Worm (Caenorhabditis elegans) whole organism, midembryonic: ENCODE measurements around the gene slc-25A26.

ENCODE experiments used
- T22C8.4 ChIP-seq: fragments of 200-800 bp; sonication (Bioruptor generic); IDR thresholded peaks from 2 replicates; pipeline ENCODE4 v1.3.6; 2022; ENCODE audit warnings: missing genetic modification characterization, missing compliant biosample characterization
- flt-1 ChIP-seq: fragments of 200-800 bp; sonication (Bioruptor generic); IDR thresholded peaks from 2 replicates; pipeline ENCODE4 v1.3.6; 2022; ENCODE audit warnings: missing genetic modification characterization, missing compliant biosample characterization
- med-1 ChIP-seq: sonication (generic microtip); optimal IDR thresholded peaks from 2 replicates; lab custom pipeline; 2017; ENCODE audit warnings: missing genetic modification characterization, mild to moderate bottlenecking, missing compliant biosample characterization, antibody characterized with exemption, missing genetic modification reagents; ENCODE audit not compliant: insufficient read depth

DNA sequence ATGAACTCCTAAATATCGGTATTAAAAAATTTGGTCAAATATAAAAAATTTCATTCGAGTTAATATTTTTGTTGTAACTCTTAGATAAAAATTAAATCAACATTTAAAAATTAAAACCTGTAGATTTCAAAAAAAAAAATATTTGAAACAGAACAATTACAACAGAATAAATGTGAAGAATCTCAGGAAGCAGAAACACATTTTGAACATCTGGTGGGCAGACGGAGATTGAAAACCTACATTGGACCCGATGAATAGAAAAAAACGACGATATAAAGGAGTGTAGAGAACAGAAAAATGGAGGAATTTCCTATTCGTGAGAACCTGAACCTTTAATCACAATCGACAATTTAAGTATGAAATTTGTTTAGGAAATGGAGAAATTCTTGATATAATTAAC, 6.1 kb upstream of the slc-25A26 start:
- TF ChIP-seq T22C8.4 (GFP tag; lab: Robert Waterston, UW) (no peak), med-1 (GFP tag; lab: Kevin White, UChicago) (no peak), flt-1 (GFP tag; lab: Robert Waterston, UW) (no peak)
